Worm (Caenorhabditis elegans) whole organism, L3 larva: Measurements from ENCODE around the gene F54H5.5.

Experiments used
- ceh-82 ChIP-seq: fragments of 150-350 bp; optimal IDR thresholded peaks from 2 replicates; lab custom pipeline; 2014; ENCODE audit warnings: missing biosample characterization, missing genetic modification characterization
- elt-1 ChIP-seq: fragments of 150-350 bp; optimal IDR thresholded peaks from 2 replicates; lab custom pipeline; 2014; ENCODE audit warnings: missing biosample characterization, missing genetic modification characterization
- fkh-2 ChIP-seq: fragments of 150-350 bp; optimal IDR thresholded peaks from 2 replicates; lab custom pipeline; 2014; ENCODE audit warnings: missing biosample characterization, missing genetic modification reagents, missing genetic modification characterization
- lin-39 ChIP-seq: fragments of 150-350 bp; optimal IDR thresholded peaks from 2 replicates; lab custom pipeline; 2018; ENCODE audit warnings: missing biosample characterization, missing genetic modification reagents, missing genetic modification characterization
- nhr-76 ChIP-seq: fragments of 150-350 bp; sonication (generic microtip); optimal IDR thresholded peaks from 5 replicates; lab custom pipeline; 2014; ENCODE audit warnings: missing biosample characterization, missing genetic modification characterization
- pha-4 ChIP-seq: fragments of 150-350 bp; optimal IDR thresholded peaks from 2 replicates; lab custom pipeline; 2014; ENCODE audit warnings: missing biosample characterization, missing genetic modification reagents, missing genetic modification characterization
- unc-62 ChIP-seq: fragments of 150-350 bp; sonication (generic microtip); optimal IDR thresholded peaks from 4 replicates; lab custom pipeline; 2014; ENCODE audit warnings: missing biosample characterization, missing genetic modification reagents, missing genetic modification characterization

DNA sequence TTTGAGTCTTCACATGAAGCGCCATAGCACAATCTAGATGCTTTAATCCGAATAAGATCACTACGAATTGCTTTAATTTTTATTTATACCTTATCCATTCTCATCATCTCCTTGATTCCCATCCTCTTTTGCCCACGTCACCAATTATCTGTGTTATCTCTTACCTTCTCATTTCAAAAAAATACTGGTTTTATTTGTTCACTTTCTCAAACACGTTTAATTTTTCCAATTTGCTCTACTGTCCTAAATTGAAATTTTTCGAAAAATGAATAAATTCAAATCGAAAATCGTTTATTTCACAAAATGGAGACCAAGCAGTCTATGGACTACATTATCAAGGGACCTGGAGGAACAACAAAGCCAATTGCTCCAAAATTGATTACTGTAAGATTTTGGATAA, 5.2 kb downstream of the F54H5.5 start, which contains the start of gene F54H5.3:
- no peak for TF ChIP-seq lin-39 (tag; lab: Kevin White, UChicago)
- no peak for TF ChIP-seq fkh-2 (tag; lab: Kevin White, UChicago)
- no peak for TF ChIP-seq ceh-82 (tag; lab: Kevin White, UChicago)
- no peak for TF ChIP-seq unc-62 (GFP tag; lab: Kevin White, UChicago)
- TF ChIP-seq nhr-76 (tag; lab: Kevin White, UChicago), result no peak
- TF ChIP-seq elt-1, result no peak
- no peak for TF ChIP-seq pha-4
